Fruit fly (Drosophila melanogaster) whole organism, adult: ENCODE results near the gene Ir7b.

Source experiments
- CG11617 ChIP-seq: fragments of 200-800 bp; sonication (Bioruptor generic); optimal IDR thresholded peaks from 2 replicates; lab custom pipeline; 2017; ENCODE audit warnings: mild to moderate bottlenecking, missing biosample characterization, missing genetic modification reagents, missing genetic modification characterization
- CG12768 ChIP-seq: fragments of 200-800 bp; sonication (Bioruptor generic); optimal IDR thresholded peaks from 2 replicates; lab custom pipeline; 2017; ENCODE audit warnings: missing biosample characterization, missing genetic modification characterization, mild to moderate bottlenecking, moderate library complexity, missing genetic modification reagents
- CG14711 ChIP-seq: fragments of 200-800 bp; sonication (Bioruptor generic); optimal IDR thresholded peaks from 2 replicates; lab custom pipeline; 2018; ENCODE audit warnings: missing biosample characterization, mild to moderate bottlenecking, missing genetic modification characterization, moderate library complexity
- CG1620 ChIP-seq: fragments of 200-800 bp; sonication (Bioruptor generic); optimal IDR thresholded peaks from 2 replicates; lab custom pipeline; 2016; ENCODE audit warnings: missing biosample characterization, missing genetic modification characterization
- CG33017 ChIP-seq: fragments of 200-800 bp; sonication (Bioruptor generic); optimal IDR thresholded peaks from 2 replicates; lab custom pipeline; 2018; ENCODE audit warnings: missing biosample characterization, mild to moderate bottlenecking, missing genetic modification characterization, moderate library complexity
- CG5204 ChIP-seq: fragments of 200-800 bp; sonication (Bioruptor generic); optimal IDR thresholded peaks from 2 replicates; lab custom pipeline; 2016; ENCODE audit warnings: missing biosample characterization, missing genetic modification characterization
- CG7045 ChIP-seq: fragments of 200-800 bp; sonication (Bioruptor generic); optimal IDR thresholded peaks from 2 replicates; lab custom pipeline; 2017; ENCODE audit warnings: missing biosample characterization, mild to moderate bottlenecking, missing genetic modification characterization
- CG7101 ChIP-seq: fragments of 200-800 bp; sonication (Bioruptor generic); optimal IDR thresholded peaks from 2 replicates; lab custom pipeline; 2018; ENCODE audit warnings: missing biosample characterization, mild to moderate bottlenecking, missing genetic modification characterization, moderate library complexity
- Clk ChIP-seq: fragments of 200-800 bp; sonication (Bioruptor generic); optimal IDR thresholded peaks from 2 replicates; lab custom pipeline; 2017; ENCODE audit warnings: missing biosample characterization, missing genetic modification characterization
- Crg-1 ChIP-seq: fragments of 200-800 bp; sonication (Bioruptor generic); optimal IDR thresholded peaks from 2 replicates; lab custom pipeline; 2016; ENCODE audit warnings: missing biosample characterization, missing genetic modification characterization
- Hr96 ChIP-seq: fragments of 200-800 bp; sonication (Bioruptor generic); optimal IDR thresholded peaks from 2 replicates; lab custom pipeline; 2016; ENCODE audit warnings: missing biosample characterization, missing genetic modification characterization
- Mnt ChIP-seq: fragments of 200-800 bp; sonication (Bioruptor generic); optimal IDR thresholded peaks from 2 replicates; lab custom pipeline; 2016; ENCODE audit warnings: missing biosample characterization, mild to moderate bottlenecking, missing genetic modification characterization
- bab1 ChIP-seq: fragments of 200-800 bp; sonication (Bioruptor generic); optimal IDR thresholded peaks from 3 replicates; lab custom pipeline; 2019; ENCODE audit warnings: missing biosample characterization, mild to moderate bottlenecking, missing genetic modification characterization, moderate library complexity
- cic ChIP-seq: fragments of 200-800 bp; sonication (Bioruptor generic); optimal IDR thresholded peaks from 2 replicates; lab custom pipeline; 2017; ENCODE audit warnings: missing biosample characterization, mild to moderate bottlenecking, missing genetic modification characterization, moderate library complexity
- cnc ChIP-seq, 2 experiments: fragments of >200 bp; optimal IDR thresholded peaks; 2 replicates each; lab custom pipeline; 2017
- kay ChIP-seq: fragments of 200-800 bp; sonication (Bioruptor generic); peaks from one replicate; lab custom pipeline; 2016; ENCODE audit warnings: missing biosample characterization, missing genetic modification characterization, borderline replicate concordance
- ovo ChIP-seq: fragments of 200-800 bp; sonication (Bioruptor generic); optimal IDR thresholded peaks from 2 replicates; lab custom pipeline; 2016; ENCODE audit warnings: missing biosample characterization, missing genetic modification characterization
- pad ChIP-seq: fragments of 200-800 bp; sonication (Bioruptor generic); optimal IDR thresholded peaks from 3 replicates; lab custom pipeline; 2017; ENCODE audit warnings: missing biosample characterization, missing genetic modification characterization, mild to moderate bottlenecking, moderate library complexity, missing genetic modification reagents
- tj ChIP-seq: fragments of 200-800 bp; sonication (Bioruptor generic); optimal IDR thresholded peaks from 3 replicates; lab custom pipeline; 2017; ENCODE audit warnings: missing biosample characterization, mild to moderate bottlenecking, missing genetic modification characterization, moderate library complexity
- toe ChIP-seq: fragments of 200-800 bp; sonication (Bioruptor generic); optimal IDR thresholded peaks from 2 replicates; lab custom pipeline; 2016; ENCODE audit warnings: missing biosample characterization, missing genetic modification characterization

Gene Ir7b

dm6 chrX:7857873-7858272 lies 8.9 kb downstream of the Ir7b start, which contains the start of gene CG1409:
TSS of gene CG1409 (plus strand) at chrX:7858173.
- no peak for TF ChIP-seq Clk
- no peak for TF ChIP-seq Crg-1 (GFP tag; lab: Kevin White, UChicago)

- TF ChIP-seq CG5204 (GFP tag; lab: Kevin White, UChicago) = no peak
- no peak for TF ChIP-seq CG7101 (tag; lab: Kevin White, UChicago)
- TF ChIP-seq CG7045 (GFP tag; lab: Kevin White, UChicago) = no peak
- TF ChIP-seq ovo (GFP tag; lab: Kevin White, UChicago) = no peak
- no peak for TF ChIP-seq cic (GFP tag; lab: Kevin White, UChicago)
- no peak for TF ChIP-seq CG12768 (GFP tag; lab: Kevin White, UChicago)
- no peak for TF ChIP-seq Mnt
- TF ChIP-seq CG11617 (GFP tag; lab: Kevin White, UChicago) = no peak
- no peak for TF ChIP-seq CG14711
- TF ChIP-seq kay = no peak
- TF ChIP-seq tj (GFP tag; lab: Kevin White, UChicago) = no peak
- no peak for TF ChIP-seq CG33017 (tag; lab: Kevin White, UChicago)
- TF ChIP-seq Crg-1 (GFP tag; lab: Kevin White, UChicago) = no peak
- TF ChIP-seq cnc (optimal IDR thresholded peaks at IDR 0.05; lab: Kevin White, UChicago) = no peak
- no peak for TF ChIP-seq CG1620 (GFP tag; lab: Kevin White, UChicago)
- TF ChIP-seq toe (GFP tag; lab: Kevin White, UChicago) = no peak
These were observed 12.6 kb downstream of the Ir7b start, which contains the start of gene CG10920 for dm6 chrX:7854144-7854543. TSS of gene CG10920 (minus strand) at chrX:7854244.

DNA sequence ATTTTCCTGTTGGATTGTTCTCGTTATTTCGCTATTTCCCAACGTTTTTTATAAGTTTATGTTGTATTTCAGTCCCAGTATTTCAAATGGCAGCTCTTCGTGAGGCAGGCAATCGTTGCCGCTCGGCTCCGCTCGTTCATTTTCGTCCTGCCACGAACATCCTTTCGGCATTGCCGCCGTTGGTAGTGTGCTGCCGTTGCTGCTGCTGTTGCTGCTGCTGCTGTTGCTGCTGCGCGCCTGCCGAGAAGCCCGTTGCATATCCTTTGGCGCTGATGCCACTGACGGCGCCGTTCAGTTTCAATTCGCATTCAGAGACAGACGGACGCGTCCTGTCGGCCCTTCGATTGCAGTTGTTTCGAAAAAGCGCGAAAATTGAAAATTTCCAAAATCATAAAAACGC lies 40.9 kb downstream of the Ir7b start, which contains the start of gene CARPA:
CARPA (plus strand) TSS at position 301 of the 400 bp plus-strand sequence.
- TF ChIP-seq tj (GFP tag; lab: Kevin White, UChicago) (no peak), ovo (GFP tag; lab: Kevin White, UChicago) (no peak), kay (no peak), bab1 (GFP tag; lab: Kevin White, UChicago) (no peak), Clk (no peak), CG33017 (tag; lab: Kevin White, UChicago) (no peak), toe (GFP tag; lab: Kevin White, UChicago) (no peak), CG12768 (GFP tag; lab: Kevin White, UChicago) (no peak), CG7101 (tag; lab: Kevin White, UChicago) (no peak), CG7045 (GFP tag; lab: Kevin White, UChicago) (no peak), Crg-1 (GFP tag; lab: Kevin White, UChicago) (no peak), CG5204 (GFP tag; lab: Kevin White, UChicago) (no peak), pad (GFP tag; lab: Kevin White, UChicago) (no peak), CG1620 (GFP tag; lab: Kevin White, UChicago) (no peak), CG11617 (GFP tag; lab: Kevin White, UChicago) (no peak), CG14711 (no peak)

DNA sequence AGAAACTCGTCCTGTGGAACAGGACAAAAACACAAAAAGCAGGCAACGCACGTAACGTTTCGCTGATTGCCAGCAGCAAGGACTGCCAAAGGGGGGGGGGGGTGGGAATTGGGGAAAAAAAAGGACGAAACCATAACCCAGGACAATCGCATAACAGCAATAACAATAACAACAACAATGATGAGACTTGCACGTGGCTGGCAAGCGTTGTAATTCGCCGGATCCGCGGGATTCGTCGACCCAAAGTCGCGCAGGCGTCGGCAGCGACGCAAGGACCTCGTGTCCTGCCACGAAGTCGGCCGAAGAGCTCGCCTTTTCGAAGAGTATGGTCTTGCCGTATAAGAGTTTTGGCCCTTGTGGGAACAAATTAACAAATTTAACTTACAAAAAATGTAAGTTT lies 41.5 kb downstream of the Ir7b start:
- no peak for TF ChIP-seq Mnt
- no peak for TF ChIP-seq Crg-1 (GFP tag; lab: Kevin White, UChicago)
- TF ChIP-seq CG12768 (GFP tag; lab: Kevin White, UChicago) = no peak
- TF ChIP-seq tj (GFP tag; lab: Kevin White, UChicago) = no peak
- TF ChIP-seq cnc (optimal IDR thresholded peaks at IDR 0.05; lab: Kevin White, UChicago) = no peak

- TF ChIP-seq Hr96 (GFP tag; lab: Kevin White, UChicago) (no peak), Crg-1 (GFP tag; lab: Kevin White, UChicago) (no peak), CG1620 (GFP tag; lab: Kevin White, UChicago) (no peak), cic (GFP tag; lab: Kevin White, UChicago) (no peak), tj (GFP tag; lab: Kevin White, UChicago) (no peak), bab1 (GFP tag; lab: Kevin White, UChicago) (no peak), CG12768 (GFP tag; lab: Kevin White, UChicago) (no peak), CG33017 (tag; lab: Kevin White, UChicago) (no peak), CG5204 (GFP tag; lab: Kevin White, UChicago) (no peak), toe (GFP tag; lab: Kevin White, UChicago) (no peak), Clk (no peak), pad (GFP tag; lab: Kevin White, UChicago) (no peak), ovo (GFP tag; lab: Kevin White, UChicago) (no peak), CG11617 (GFP tag; lab: Kevin White, UChicago) (no peak), CG7045 (GFP tag; lab: Kevin White, UChicago) (no peak), cnc (optimal IDR thresholded peaks at IDR 0.05; lab: Kevin White, UChicago) (no peak)
These were observed 43.9 kb downstream of the Ir7b start for dm6 chrX:7822910-7823309.
